Worm (Caenorhabditis elegans) whole organism, young adult: ENCODE data around the gene rme-2.

Source experiments
- C06A6.2 ChIP-seq: fragments of 200-800 bp; sonication (Bioruptor generic); conservative IDR thresholded peaks from 2 replicates; pipeline ENCODE4 v1.3.6; 2022; ENCODE audit warnings: missing genetic modification characterization, missing compliant biosample characterization
- D2030.7 ChIP-seq: fragments of 200-800 bp; sonication (Bioruptor generic); IDR thresholded peaks from 2 replicates; pipeline ENCODE4 v1.3.6; 2022; ENCODE audit warnings: missing genetic modification reagents, missing genetic modification characterization, missing compliant biosample characterization
- F22D6.2 ChIP-seq: sonication (generic microtip); optimal IDR thresholded peaks from 2 replicates; lab custom pipeline; 2016; ENCODE audit warnings: mild to moderate bottlenecking, missing genetic modification characterization, missing compliant biosample characterization
- F39B2.1 ChIP-seq: fragments of 200-800 bp; sonication (Bioruptor generic); IDR thresholded peaks from 2 replicates; pipeline ENCODE4 v1.3.6; 2022; ENCODE audit warnings: missing genetic modification reagents, missing genetic modification characterization, missing compliant biosample characterization
- F52B5.7 ChIP-seq: sonication (generic microtip); optimal IDR thresholded peaks from 2 replicates; lab custom pipeline; 2016; ENCODE audit warnings: mild to moderate bottlenecking, missing genetic modification characterization, missing compliant biosample characterization
- F55B11.4 ChIP-seq: sonication (generic microtip); optimal IDR thresholded peaks from 2 replicates; lab custom pipeline; 2016; ENCODE audit warnings: missing compliant biosample characterization, missing genetic modification characterization, borderline replicate concordance; ENCODE audit not compliant: insufficient read depth
- F57A8.1 ChIP-seq: fragments of 200-800 bp; sonication (Bioruptor generic); optimal IDR thresholded peaks from 2 replicates; lab custom pipeline; 2018; ENCODE audit warnings: mild to moderate bottlenecking, missing genetic modification characterization, moderate library complexity, missing compliant biosample characterization
- Y53G8AR.9 ChIP-seq: fragments of 200-800 bp; sonication (Bioruptor generic); conservative IDR thresholded peaks from 2 replicates; pipeline ENCODE4 v1.3.6; 2022; ENCODE audit warnings: missing genetic modification reagents, missing genetic modification characterization, missing compliant biosample characterization
- Y95B8A.8 ChIP-seq: fragments of 200-800 bp; sonication (Bioruptor generic); IDR thresholded peaks from 2 replicates; pipeline ENCODE4 v1.3.6; 2022; ENCODE audit warnings: missing genetic modification reagents, missing genetic modification characterization, missing compliant biosample characterization
- aptf-3 ChIP-seq: fragments of 200-800 bp; sonication (Bioruptor generic); IDR thresholded peaks from 2 replicates; pipeline ENCODE4 v1.3.6; 2022; ENCODE audit warnings: missing genetic modification characterization, missing compliant biosample characterization
- attf-6 ChIP-seq: fragments of 200-800 bp; sonication (Bioruptor generic); IDR thresholded peaks from 2 replicates; pipeline ENCODE4 v1.3.6; 2022; ENCODE audit warnings: missing genetic modification reagents, missing genetic modification characterization, missing compliant biosample characterization
- ceh-27 ChIP-seq: fragments of 200-800 bp; sonication (Bioruptor generic); optimal IDR thresholded peaks from 2 replicates; lab custom pipeline; 2018; ENCODE audit warnings: mild to moderate bottlenecking, missing genetic modification characterization, moderate library complexity, missing compliant biosample characterization
- dox-1 ChIP-seq: fragments of 200-800 bp; sonication (Bioruptor generic); IDR thresholded peaks from 2 replicates; pipeline ENCODE4 v1.3.6; 2022; ENCODE audit warnings: missing genetic modification reagents, missing genetic modification characterization, missing compliant biosample characterization
- dpl-1 ChIP-seq: fragments of 150-350 bp; optimal IDR thresholded peaks from 2 replicates; lab custom pipeline; 2014; ENCODE audit warnings: missing biosample characterization, missing genetic modification reagents, missing genetic modification characterization
- efl-1 ChIP-seq: fragments of 150-350 bp; optimal IDR thresholded peaks from 2 replicates; lab custom pipeline; 2014; ENCODE audit warnings: missing biosample characterization, missing genetic modification reagents, missing genetic modification characterization
- egl-44 ChIP-seq: fragments of 200-800 bp; sonication (Bioruptor generic); IDR thresholded peaks from 2 replicates; pipeline ENCODE4 v1.3.6; 2022; ENCODE audit warnings: missing genetic modification reagents, missing genetic modification characterization, missing compliant biosample characterization
- hlh-12 ChIP-seq: sonication (generic microtip); optimal IDR thresholded peaks from 2 replicates; lab custom pipeline; 2016; ENCODE audit warnings: missing genetic modification characterization, missing compliant biosample characterization
- hmg-20 ChIP-seq: fragments of 200-800 bp; sonication (Bioruptor generic); IDR thresholded peaks from 2 replicates; pipeline ENCODE4 v1.3.6; 2022; ENCODE audit warnings: missing genetic modification reagents, missing genetic modification characterization, missing compliant biosample characterization
- let-607 ChIP-seq, 2 experiments: fragments of 200-800 bp in 1 of 2; sonication (Bioruptor generic) in 1 of 2; sonication (generic microtip) in 1 of 2; optimal IDR thresholded peaks; 2 replicates each; lab custom pipeline; 2016 to 2018; ENCODE audit warnings: mild to moderate bottlenecking in 2 of 2, missing compliant biosample characterization in 2 of 2, missing genetic modification characterization in 2 of 2, moderate library complexity in 2 of 2, missing genotype in 1 of 2
- lin-26 ChIP-seq: fragments of 200-800 bp; sonication (Bioruptor generic); IDR thresholded peaks from 2 replicates; pipeline ENCODE4 v1.3.6; 2022; ENCODE audit warnings: missing genetic modification reagents, missing genetic modification characterization, missing compliant biosample characterization
- lin-35 ChIP-seq, 3 experiments: fragments of 150-350 bp in 2 of 3; sonication (generic microtip) in 1 of 3; optimal IDR thresholded peaks; 2 replicates each; lab custom pipeline; 2014 to 2018; ENCODE audit warnings: missing biosample characterization in 3 of 3, missing genetic modification characterization in 3 of 3, missing genetic modification reagents in 3 of 3
- lin-40 ChIP-seq: sonication (generic microtip); optimal IDR thresholded peaks from 2 replicates; lab custom pipeline; 2016; ENCODE audit warnings: missing genetic modification characterization, mild to moderate bottlenecking, missing compliant biosample characterization, missing genotype, missing genetic modification reagents
- lin-54 ChIP-seq: fragments of 200-800 bp; sonication (Bioruptor generic); optimal IDR thresholded peaks from 2 replicates; lab custom pipeline; 2018; ENCODE audit warnings: mild to moderate bottlenecking, missing genetic modification characterization, missing compliant biosample characterization
- madf-10 ChIP-seq: sonication (generic microtip); optimal IDR thresholded peaks from 2 replicates; lab custom pipeline; 2016; ENCODE audit warnings: mild to moderate bottlenecking, missing genetic modification characterization, missing compliant biosample characterization
- madf-6 ChIP-seq: fragments of 200-800 bp; sonication (Bioruptor generic); IDR thresholded peaks from 2 replicates; pipeline ENCODE4 v1.3.6; 2022; ENCODE audit warnings: missing genetic modification reagents, missing genetic modification characterization, missing compliant biosample characterization
- madf-8 ChIP-seq: fragments of 200-800 bp; sonication (Bioruptor generic); conservative IDR thresholded peaks from 2 replicates; pipeline ENCODE4 v1.3.6; 2022; ENCODE audit warnings: missing genetic modification reagents, missing genetic modification characterization, missing compliant biosample characterization
- mel-28 ChIP-seq: sonication (generic microtip); optimal IDR thresholded peaks from 2 replicates; lab custom pipeline; 2016; ENCODE audit warnings: borderline replicate concordance, mild to moderate bottlenecking, missing genetic modification characterization, missing compliant biosample characterization
- nfya-1 ChIP-seq: sonication (generic microtip); optimal IDR thresholded peaks from 2 replicates; lab custom pipeline; 2017; ENCODE audit warnings: antibody characterized with exemption, missing compliant biosample characterization, missing genetic modification characterization, borderline replicate concordance; ENCODE audit not compliant: insufficient read depth
- nfya-2 ChIP-seq: fragments of 200-800 bp; sonication (Bioruptor generic); IDR thresholded peaks from 2 replicates; pipeline ENCODE4 v1.3.6; 2022; ENCODE audit warnings: missing genetic modification reagents, missing genetic modification characterization, missing compliant biosample characterization
- nhr-120 ChIP-seq: fragments of 200-800 bp; sonication (Bioruptor generic); IDR thresholded peaks from 2 replicates; pipeline ENCODE4 v1.3.6; 2022; ENCODE audit warnings: missing genetic modification characterization, missing compliant biosample characterization
- nhr-90 ChIP-seq: sonication (generic microtip); optimal IDR thresholded peaks from 2 replicates; lab custom pipeline; 2016; ENCODE audit warnings: missing genotype, mild to moderate bottlenecking, missing genetic modification characterization, missing compliant biosample characterization
- pbrm-1 ChIP-seq: fragments of 200-800 bp; sonication (Bioruptor generic); IDR thresholded peaks from 2 replicates; pipeline ENCODE4 v1.3.6; 2022; ENCODE audit warnings: missing genetic modification reagents, missing genetic modification characterization, missing compliant biosample characterization
- rcor-1 ChIP-seq: fragments of 200-800 bp; sonication (Bioruptor generic); IDR thresholded peaks from 2 replicates; pipeline ENCODE4 v1.3.6; 2022; ENCODE audit warnings: missing genetic modification reagents, missing genetic modification characterization, missing compliant biosample characterization
- rpc-1 ChIP-seq, 2 experiments: fragments of 150-350 bp in 1 of 2; sonication (generic microtip) in 1 of 2; optimal IDR thresholded peaks; 2 replicates each; lab custom pipeline; 2014 to 2018; ENCODE audit warnings: missing biosample characterization in 1 of 2, missing genetic modification characterization in 1 of 2, missing genetic modification reagents in 1 of 2, missing genotype in 1 of 2
- sdz-38 ChIP-seq: sonication (generic microtip); optimal IDR thresholded peaks from 2 replicates; lab custom pipeline; 2016; ENCODE audit warnings: missing genotype, missing genetic modification characterization, missing compliant biosample characterization
- snpc-1.1 ChIP-seq: sonication (generic microtip); optimal IDR thresholded peaks from 2 replicates; lab custom pipeline; 2017; ENCODE audit warnings: missing genetic modification characterization, mild to moderate bottlenecking, missing compliant biosample characterization, antibody characterized with exemption, moderate library complexity, missing genotype, missing genetic modification reagents; ENCODE audit not compliant: insufficient read depth
- snpc-1.3 ChIP-seq: sonication (generic microtip); optimal IDR thresholded peaks from 2 replicates; lab custom pipeline; 2017; ENCODE audit warnings: missing genetic modification characterization, mild to moderate bottlenecking, missing compliant biosample characterization, antibody characterized with exemption, moderate library complexity, missing genotype, missing genetic modification reagents; ENCODE audit not compliant: insufficient read depth
- snpc-4 ChIP-seq, 5 experiments: fragments of 150-350 bp in 1 of 5; sonication (generic microtip) in 4 of 5; optimal IDR thresholded peaks; 2 replicates each; lab custom pipeline; 2014 to 2018; ENCODE audit warnings: missing genetic modification characterization in 5 of 5, missing biosample characterization in 3 of 5, antibody characterized with exemption in 2 of 5, mild to moderate bottlenecking in 2 of 5, missing compliant biosample characterization in 2 of 5, missing genotype in 2 of 5, moderate library complexity in 2 of 5, missing genetic modification reagents in 1 of 5
- somi-1 ChIP-seq: fragments of 200-800 bp; sonication (Bioruptor generic); optimal IDR thresholded peaks from 2 replicates; lab custom pipeline; 2018; ENCODE audit warnings: mild to moderate bottlenecking, missing genetic modification characterization, missing compliant biosample characterization
- sptf-2 ChIP-seq: fragments of 200-800 bp; sonication (Bioruptor generic); optimal IDR thresholded peaks from 2 replicates; lab custom pipeline; 2018; ENCODE audit warnings: mild to moderate bottlenecking, missing genetic modification characterization, missing compliant biosample characterization
- tlf-1 ChIP-seq: fragments of 200-800 bp; sonication (Bioruptor generic); optimal IDR thresholded peaks from 2 replicates; lab custom pipeline; 2018; ENCODE audit warnings: mild to moderate bottlenecking, missing genetic modification characterization, missing compliant biosample characterization
- xnd-1 ChIP-seq: sonication (generic microtip); optimal IDR thresholded peaks from 2 replicates; lab custom pipeline; 2016; ENCODE audit warnings: missing genotype, missing genetic modification reagents, missing genetic modification characterization, missing compliant biosample characterization
- zfh-2 ChIP-seq: fragments of 200-800 bp; sonication (Bioruptor generic); conservative IDR thresholded peaks from 2 replicates; pipeline ENCODE4 v1.3.6; 2022; ENCODE audit warnings: missing genetic modification reagents, missing genetic modification characterization, missing compliant biosample characterization
- zim-3 ChIP-seq: sonication (generic microtip); optimal IDR thresholded peaks from 2 replicates; lab custom pipeline; 2017; ENCODE audit warnings: mild to moderate bottlenecking, missing genetic modification characterization, moderate library complexity, missing compliant biosample characterization
- ztf-18 ChIP-seq: sonication (generic microtip); optimal IDR thresholded peaks from 2 replicates; lab custom pipeline; 2016; ENCODE audit warnings: missing genotype, mild to moderate bottlenecking, missing genetic modification characterization, missing compliant biosample characterization
- ztf-3 ChIP-seq: fragments of 200-800 bp; sonication (Bioruptor generic); optimal IDR thresholded peaks from 2 replicates; lab custom pipeline; 2018; ENCODE audit warnings: mild to moderate bottlenecking, missing genetic modification characterization, missing compliant biosample characterization

Gene rme-2

ce11 chrIV:5469739-5470138 is at the start of gene rme-2:
rme-2 (plus strand) TSS chrIV:5470026.
- peak; percentile 98 for TF ChIP-seq xnd-1
- TF ChIP-seq F39B2.1 = no peak
- no peak for TF ChIP-seq egl-44 (GFP tag; lab: Robert Waterston, UW)
- TF ChIP-seq madf-10 (tag; lab: Kevin White, UChicago) = no peak
- 0 out of 2 replicates have a peak, but pooled peaks have one; percentile 64 for TF ChIP-seq Y53G8AR.9 (GFP tag; lab: Robert Waterston, UW)
- TF ChIP-seq hlh-12 (tag; lab: Kevin White, UChicago) = no peak
- no peak for TF ChIP-seq lin-40 (tag; lab: Kevin White, UChicago)
- peak; percentile 95 for TF ChIP-seq D2030.7 (GFP tag; lab: Robert Waterston, UW)
- peak; percentile 95 for TF ChIP-seq madf-8
- no peak for TF ChIP-seq sptf-2 (GFP tag; lab: Kevin White, UChicago)
- TF ChIP-seq somi-1 = no peak
- TF ChIP-seq snpc-4 (GFP tag; optimal IDR thresholded peaks at IDR 0.05; lab: Kevin White, UChicago) = peak; percentile 87
- TF ChIP-seq snpc-4 (tag; optimal IDR thresholded peaks at IDR 0.05; lab: Kevin White, UChicago) = peak; percentile 54 to 94 (median 92)
- TF ChIP-seq F57A8.1 = no peak
- no peak for TF ChIP-seq C06A6.2 (GFP tag; lab: Robert Waterston, UW)
- no peak for TF ChIP-seq nfya-1 (tag; lab: Kevin White, UChicago)
- TF ChIP-seq let-607 (tag; optimal IDR thresholded peaks at IDR 0.05; lab: Kevin White, UChicago) = no peak
- TF ChIP-seq F55B11.4 (tag; lab: Kevin White, UChicago) = no peak
- peak; percentile 45 for TF ChIP-seq ztf-18 (tag; lab: Kevin White, UChicago)
- no peak for TF ChIP-seq ceh-27 (GFP tag; lab: Kevin White, UChicago)
- TF ChIP-seq ztf-3 (GFP tag; lab: Kevin White, UChicago) = no peak
- TF ChIP-seq nfya-2 (GFP tag; lab: Robert Waterston, UW) = no peak
- TF ChIP-seq Y95B8A.8 (GFP tag; lab: Robert Waterston, UW) = peak; percentile 69; the same call in 1 of the 2 replicates
- peak; percentile 72 for TF ChIP-seq snpc-1.1 (tag; lab: Kevin White, UChicago)
- no peak for TF ChIP-seq nhr-120 (GFP tag; lab: Robert Waterston, UW)
- no peak for TF ChIP-seq zfh-2
- peak; percentile 99 for TF ChIP-seq efl-1 (GFP tag; lab: Kevin White, UChicago)
- no peak for TF ChIP-seq F52B5.7 (tag; lab: Kevin White, UChicago)
- peak; percentile 69 for TF ChIP-seq snpc-1.3 (tag; lab: Kevin White, UChicago)
- TF ChIP-seq rcor-1 (GFP tag; lab: Robert Waterston, UW) = peak; percentile 80
- peak; percentile 86 for TF ChIP-seq dox-1
- peak; percentile 82 for TF ChIP-seq lin-54 (GFP tag; lab: Kevin White, UChicago)
- no peak for TF ChIP-seq aptf-3 (GFP tag; lab: Robert Waterston, UW)
- TF ChIP-seq lin-26 (GFP tag; lab: Robert Waterston, UW) = no peak
- TF ChIP-seq nhr-90 (tag; lab: Kevin White, UChicago) = no peak
- TF ChIP-seq dpl-1 (GFP tag; lab: Kevin White, UChicago) = peak; percentile 96
- no peak for TF ChIP-seq mel-28 (tag; lab: Kevin White, UChicago)
- 0 out of 2 replicates have a peak, but pooled peaks have one; percentile 12 for TF ChIP-seq pbrm-1 (GFP tag; lab: Robert Waterston, UW)
- TF ChIP-seq zim-3 = no peak
- TF ChIP-seq attf-6 (GFP tag; lab: Robert Waterston, UW) = peak; percentile 83
- TF ChIP-seq lin-35 (GFP tag; optimal IDR thresholded peaks at IDR 0.05; lab: Kevin White, UChicago) = peak in 1 of 3 experiments; percentile 82
- TF ChIP-seq sdz-38 = no peak
- 0 out of 2 replicates have a peak, but pooled peaks have one; percentile 6 for TF ChIP-seq hmg-20 (GFP tag; lab: Robert Waterston, UW)
- TF ChIP-seq tlf-1 (GFP tag; lab: Kevin White, UChicago) = peak; percentile 88
- TF ChIP-seq F22D6.2 (tag; lab: Kevin White, UChicago) = no peak
- no peak for TF ChIP-seq rpc-1 (optimal IDR thresholded peaks at IDR 0.05; lab: Kevin White, UChicago)
- no peak for TF ChIP-seq rpc-1 (tag; optimal IDR thresholded peaks at IDR 0.05; lab: Kevin White, UChicago)
- TF ChIP-seq madf-6 = peak; percentile 98
